Worm (Caenorhabditis elegans) whole organism, L3 larva: ENCODE measurements around the gene ZK757.1.

ENCODE experiments used
- R02D3.7 ChIP-seq: fragments of 150-350 bp; optimal IDR thresholded peaks from 2 replicates; lab custom pipeline; 2014; ENCODE audit warnings: missing biosample characterization, missing genetic modification characterization
- ZK546.5 ChIP-seq: sonication (generic microtip); optimal IDR thresholded peaks from 2 replicates; lab custom pipeline; 2017; ENCODE audit warnings: missing biosample characterization, missing genetic modification characterization
- ama-1 ChIP-seq: fragments of 150-350 bp; optimal IDR thresholded peaks from 2 replicates; lab custom pipeline; 2018
- ceh-28 ChIP-seq: fragments of 150-350 bp; optimal IDR thresholded peaks from 2 replicates; lab custom pipeline; 2014; ENCODE audit warnings: missing biosample characterization, missing genetic modification reagents, missing genetic modification characterization
- ceh-9 ChIP-seq: sonication (generic microtip); optimal IDR thresholded peaks from 2 replicates; lab custom pipeline; 2018; ENCODE audit warnings: missing biosample characterization, missing genetic modification characterization
- egl-5 ChIP-seq: fragments of 150-350 bp; optimal IDR thresholded peaks from 2 replicates; lab custom pipeline; 2017; ENCODE audit warnings: missing biosample characterization, missing genetic modification reagents, missing genetic modification characterization, inconsistent platforms
- elt-1 ChIP-seq: fragments of 150-350 bp; optimal IDR thresholded peaks from 2 replicates; lab custom pipeline; 2014; ENCODE audit warnings: missing biosample characterization, missing genetic modification characterization
- elt-2 ChIP-seq: sonication (generic microtip); optimal IDR thresholded peaks from 2 replicates; lab custom pipeline; 2016; ENCODE audit warnings: missing genetic modification reagents, mild to moderate bottlenecking, missing genetic modification characterization, missing compliant biosample characterization
- fkh-10 ChIP-seq: sonication (generic microtip); optimal IDR thresholded peaks from 2 replicates; lab custom pipeline; 2017; ENCODE audit warnings: missing biosample characterization, missing genetic modification reagents, missing genetic modification characterization
- fkh-2 ChIP-seq: fragments of 150-350 bp; optimal IDR thresholded peaks from 2 replicates; lab custom pipeline; 2014; ENCODE audit warnings: missing biosample characterization, missing genetic modification reagents, missing genetic modification characterization
- jun-1 ChIP-seq: fragments of 150-350 bp; optimal IDR thresholded peaks from 2 replicates; lab custom pipeline; 2014; ENCODE audit warnings: missing biosample characterization, missing genetic modification reagents, missing genetic modification characterization
- lin-39 ChIP-seq: fragments of 150-350 bp; optimal IDR thresholded peaks from 2 replicates; lab custom pipeline; 2018; ENCODE audit warnings: missing biosample characterization, missing genetic modification reagents, missing genetic modification characterization
- mml-1 ChIP-seq: fragments of 150-350 bp; sonication (generic microtip); optimal IDR thresholded peaks from 3 replicates; lab custom pipeline; 2014; ENCODE audit warnings: missing biosample characterization, missing genetic modification characterization
- nfya-1 ChIP-seq: sonication (generic microtip); optimal IDR thresholded peaks from 2 replicates; lab custom pipeline; 2017; ENCODE audit warnings: missing genetic modification characterization, mild to moderate bottlenecking, missing compliant biosample characterization, antibody characterized with exemption, moderate library complexity; ENCODE audit not compliant: insufficient read depth
- nhr-23 ChIP-seq: fragments of 150-350 bp; optimal IDR thresholded peaks from 2 replicates; lab custom pipeline; 2014; ENCODE audit warnings: missing biosample characterization, missing genetic modification reagents, missing genetic modification characterization
- nhr-28 ChIP-seq: fragments of 150-350 bp; optimal IDR thresholded peaks from 2 replicates; lab custom pipeline; 2014; ENCODE audit warnings: missing biosample characterization, missing genetic modification characterization
- nhr-43 ChIP-seq: sonication (generic microtip); optimal IDR thresholded peaks from 2 replicates; lab custom pipeline; 2016; ENCODE audit warnings: mild to moderate bottlenecking, missing genetic modification characterization, missing compliant biosample characterization; ENCODE audit not compliant: poor library complexity, severe bottlenecking
- nhr-76 ChIP-seq: fragments of 150-350 bp; sonication (generic microtip); optimal IDR thresholded peaks from 5 replicates; lab custom pipeline; 2014; ENCODE audit warnings: missing biosample characterization, missing genetic modification characterization
- nhr-77 ChIP-seq: fragments of 150-350 bp; optimal IDR thresholded peaks from 2 replicates; lab custom pipeline; 2014; ENCODE audit warnings: missing biosample characterization, missing genetic modification characterization
- pha-4 ChIP-seq: fragments of 150-350 bp; optimal IDR thresholded peaks from 2 replicates; lab custom pipeline; 2014; ENCODE audit warnings: missing biosample characterization, missing genetic modification reagents, missing genetic modification characterization
- pqm-1 ChIP-seq: fragments of 150-350 bp; optimal IDR thresholded peaks from 2 replicates; lab custom pipeline; 2017; ENCODE audit warnings: missing biosample characterization, missing genetic modification characterization, inconsistent platforms
- sea-2 ChIP-seq: fragments of 150-350 bp; sonication (generic microtip); optimal IDR thresholded peaks from 4 replicates; lab custom pipeline; 2014; ENCODE audit warnings: missing biosample characterization, missing genetic modification reagents, missing genetic modification characterization
- skn-1 ChIP-seq: fragments of 150-350 bp; optimal IDR thresholded peaks from 2 replicates; lab custom pipeline; 2014; ENCODE audit warnings: missing biosample characterization, missing genetic modification characterization
- snpc-4 ChIP-seq: fragments of 150-350 bp; optimal IDR thresholded peaks from 2 replicates; lab custom pipeline; 2014; ENCODE audit warnings: missing biosample characterization, missing genetic modification characterization
- tbx-2 ChIP-seq: sonication (generic microtip); optimal IDR thresholded peaks from 2 replicates; lab custom pipeline; 2016; ENCODE audit warnings: mild to moderate bottlenecking, missing genetic modification characterization, missing compliant biosample characterization
- unc-39 ChIP-seq: sonication (generic microtip); optimal IDR thresholded peaks from 4 replicates; lab custom pipeline; 2017; ENCODE audit warnings: missing biosample characterization, missing genetic modification characterization
- unc-62 ChIP-seq: fragments of 150-350 bp; sonication (generic microtip); optimal IDR thresholded peaks from 4 replicates; lab custom pipeline; 2014; ENCODE audit warnings: missing biosample characterization, missing genetic modification reagents, missing genetic modification characterization
- ztf-11 ChIP-seq: fragments of 150-350 bp; optimal IDR thresholded peaks from 2 replicates; lab custom pipeline; 2014; ENCODE audit warnings: missing biosample characterization, missing genetic modification characterization
- ztf-4 ChIP-seq: fragments of 150-350 bp; optimal IDR thresholded peaks from 2 replicates; lab custom pipeline; 2014; ENCODE audit warnings: missing biosample characterization, missing genetic modification characterization

ZK757.1 gene

ce11 chrIII:9860201-9860780 lies 10.6 kb downstream of the ZK757.1 start, which contains the start of gene twk-48:
TSS of gene twk-48 (plus strand) at chrIII:9860730.
- TF ChIP-seq tbx-2 (no peak), lin-39 (tag; lab: Kevin White, UChicago) (peak; percentile 15), fkh-10 (GFP tag; lab: Kevin White, UChicago) (peak; percentile 57), nhr-76 (tag; lab: Kevin White, UChicago) (no peak), nfya-1 (peak; percentile 24)

- TF ChIP-seq unc-62 (GFP tag; lab: Kevin White, UChicago) (no peak), egl-5 (tag; lab: Kevin White, UChicago) (no peak), mml-1 (no peak), ceh-9 (tag; lab: Kevin White, UChicago) (no peak), snpc-4 (tag; lab: Kevin White, UChicago) (no peak), nfya-1 (peak; percentile 48), lin-39 (tag; lab: Kevin White, UChicago) (peak; percentile 15), ZK546.5 (no peak), skn-1 (tag; lab: Kevin White, UChicago) (no peak)
Observed at ce11 chrIII:9859133-9859775, 11.7 kb downstream of the ZK757.1 start, which contains the start of gene gpdh-2. TSS of gene gpdh-2 (minus strand) at chrIII:9859183.

ce11 chrIII:9858061-9858460 lies 12.9 kb downstream of the ZK757.1 start:
- TF ChIP-seq elt-1 (tag; lab: Kevin White, UChicago) (peak; percentile 97), fkh-2 (tag; lab: Kevin White, UChicago) (no peak), pqm-1 (peak; percentile 68), nhr-77 (tag; lab: Kevin White, UChicago) (no peak), nhr-43 (tag; lab: Kevin White, UChicago) (peak; percentile 30), elt-2 (tag; lab: Kevin White, UChicago) (peak; percentile 68), ceh-28 (tag; lab: Kevin White, UChicago) (peak; percentile 72), pha-4 (tag; lab: Kevin White, UChicago) (peak; percentile 1), nhr-23 (tag; lab: Kevin White, UChicago) (peak; percentile 50)

ce11 chrIII:9857110-9857509 lies 13.8 kb downstream of the ZK757.1 start:
- TF ChIP-seq R02D3.7: no peak
- no peak for TF ChIP-seq unc-39
- peak; percentile 28 for TF ChIP-seq pha-4 (tag; lab: Kevin White, UChicago)
- TF ChIP-seq pqm-1: no peak
- peak; percentile 70 for TF ChIP-seq elt-2 (tag; lab: Kevin White, UChicago)
- TF ChIP-seq, all 47 proteins: peak for 2

- TF ChIP-seq jun-1 (tag; lab: Kevin White, UChicago) (no peak), ztf-11 (tag; lab: Kevin White, UChicago) (no peak), ztf-4 (tag; lab: Kevin White, UChicago) (no peak), R02D3.7 (no peak), nhr-28 (no peak)
- TF ChIP-seq, all 47 proteins: peak for 0
Observed at ce11 chrIII:9854960-9855359, 16.0 kb downstream of the ZK757.1 start.

- TF ChIP-seq ama-1 (lab: Kevin White, UChicago) (peak; percentile 7), elt-2 (tag; lab: Kevin White, UChicago) (peak; percentile 15), sea-2 (GFP tag; lab: Kevin White, UChicago) (no peak)
Observed at ce11 chrIII:9853667-9854620, 17.0 kb downstream of the ZK757.1 start.
